Fruit fly (Drosophila melanogaster) whole organism, embryonic: Measurements from ENCODE around the gene Cyp4g15.

Experiments used
- Atf6 ChIP-seq: fragments of 200-800 bp; sonication (Bioruptor generic); IDR thresholded peaks from 2 replicates; pipeline ENCODE4 v1.3.6; 2022; ENCODE audit warnings: missing biosample characterization, missing genetic modification characterization
- CG10431 ChIP-seq: fragments of 200-800 bp; sonication (Bioruptor generic); optimal IDR thresholded peaks from 3 replicates; lab custom pipeline; 2018; ENCODE audit warnings: missing biosample characterization, mild to moderate bottlenecking, missing genetic modification characterization
- CG11093 ChIP-seq: fragments of 200-800 bp; sonication (Bioruptor generic); IDR thresholded peaks from 3 replicates; pipeline ENCODE4 v1.3.6; 2022; ENCODE audit warnings: missing biosample characterization, missing genetic modification characterization
- CG13424 ChIP-seq: fragments of 200-800 bp; sonication (Bioruptor generic); optimal IDR thresholded peaks from 2 replicates; lab custom pipeline; 2019; ENCODE audit warnings: missing biosample characterization, mild to moderate bottlenecking, missing genetic modification characterization, moderate library complexity
- CG14014 ChIP-seq: fragments of 200-800 bp; sonication (Bioruptor generic); IDR thresholded peaks from 2 replicates; pipeline ENCODE4 v1.3.6; 2022; ENCODE audit warnings: missing biosample characterization, missing genetic modification characterization
- CG15073 ChIP-seq: fragments of 200-800 bp; sonication (Bioruptor generic); optimal IDR thresholded peaks from 2 replicates; lab custom pipeline; 2016; ENCODE audit warnings: missing biosample characterization, missing genetic modification characterization
- CG15269 ChIP-seq: fragments of 200-800 bp; sonication (Bioruptor generic); optimal IDR thresholded peaks from 2 replicates; lab custom pipeline; 2018; ENCODE audit warnings: missing biosample characterization, mild to moderate bottlenecking, missing genetic modification characterization, moderate library complexity
- CG1603 ChIP-seq: fragments of 200-800 bp; sonication (Bioruptor generic); optimal IDR thresholded peaks from 2 replicates; lab custom pipeline; 2019; ENCODE audit warnings: missing biosample characterization, mild to moderate bottlenecking, missing genetic modification characterization, moderate library complexity
- CG17186 ChIP-seq: fragments of 200-800 bp; sonication (Bioruptor generic); optimal IDR thresholded peaks from 3 replicates; lab custom pipeline; 2017; ENCODE audit warnings: missing biosample characterization, missing genetic modification reagents, missing genetic modification characterization
- CG17359 ChIP-seq: fragments of 200-800 bp; sonication (Bioruptor generic); optimal IDR thresholded peaks from 3 replicates; lab custom pipeline; 2018; ENCODE audit warnings: missing biosample characterization, mild to moderate bottlenecking, missing genetic modification characterization, moderate library complexity
- CG18619 ChIP-seq: fragments of 200-800 bp; sonication (Bioruptor generic); optimal IDR thresholded peaks from 3 replicates; lab custom pipeline; 2017; ENCODE audit warnings: missing biosample characterization, mild to moderate bottlenecking, missing genetic modification characterization
- CG2678 ChIP-seq: fragments of 200-800 bp; sonication (Bioruptor generic); optimal IDR thresholded peaks from 3 replicates; lab custom pipeline; 2019; ENCODE audit warnings: missing biosample characterization, mild to moderate bottlenecking, missing genetic modification characterization, moderate library complexity
- CG2875 ChIP-seq: fragments of 200-800 bp; sonication (Bioruptor generic); optimal IDR thresholded peaks from 2 replicates; lab custom pipeline; 2017; ENCODE audit warnings: missing biosample characterization, mild to moderate bottlenecking, missing genetic modification characterization, missing genetic modification reagents
- CG2889 ChIP-seq: fragments of 200-800 bp; sonication (Bioruptor generic); IDR thresholded peaks from 3 replicates; pipeline ENCODE4 v1.3.6; 2022; ENCODE audit warnings: missing biosample characterization, missing genetic modification characterization
- CG34376 ChIP-seq: fragments of 200-800 bp; sonication (Bioruptor generic); optimal IDR thresholded peaks from 2 replicates; lab custom pipeline; 2018; ENCODE audit warnings: missing biosample characterization, mild to moderate bottlenecking, missing genetic modification characterization
- CG6813 ChIP-seq: fragments of 200-800 bp; sonication (Bioruptor generic); optimal IDR thresholded peaks from 2 replicates; lab custom pipeline; 2017; ENCODE audit warnings: missing biosample characterization, missing genetic modification characterization, mild to moderate bottlenecking, moderate library complexity, missing genetic modification reagents
- CG7839 ChIP-seq: fragments of 200-800 bp; sonication (Bioruptor generic); optimal IDR thresholded peaks from 3 replicates; lab custom pipeline; 2018; ENCODE audit warnings: missing biosample characterization, mild to moderate bottlenecking, missing genetic modification characterization, moderate library complexity
- CG7963 ChIP-seq: fragments of 200-800 bp; sonication (Bioruptor generic); IDR thresholded peaks from 3 replicates; pipeline ENCODE4 v1.3.6; 2022; ENCODE audit warnings: missing biosample characterization, missing genetic modification characterization; ENCODE audit not compliant: partially characterized antibody
- CG8478 ChIP-seq: fragments of >200 bp; optimal IDR thresholded peaks from 2 replicates; lab custom pipeline; 2018
- CG9609 ChIP-seq: fragments of 200-800 bp; sonication (Bioruptor generic); optimal IDR thresholded peaks from 3 replicates; lab custom pipeline; 2016; ENCODE audit warnings: missing biosample characterization, missing genetic modification characterization
- Dfd ChIP-seq, 2 experiments: fragments of >200 bp; optimal IDR thresholded peaks; 2 replicates each; lab custom pipeline; 2017; ENCODE audit warnings: missing biosample characterization in 2 of 2, missing genetic modification characterization in 2 of 2
- Elba2 ChIP-seq: fragments of 200-800 bp; sonication (Bioruptor generic); optimal IDR thresholded peaks from 3 replicates; lab custom pipeline; 2016; ENCODE audit warnings: missing biosample characterization, missing genetic modification characterization
- Gsc ChIP-seq: fragments of 200-800 bp; sonication (Bioruptor generic); IDR thresholded peaks from 2 replicates; pipeline ENCODE4 v1.3.6; 2022; ENCODE audit warnings: missing biosample characterization, missing genetic modification characterization
- HLH3B ChIP-seq: fragments of 200-800 bp; sonication (Bioruptor generic); IDR thresholded peaks from 2 replicates; pipeline ENCODE4 v1.3.6; 2022; ENCODE audit warnings: missing biosample characterization, missing genetic modification characterization
- Lpt ChIP-seq: fragments of >200 bp; optimal IDR thresholded peaks from 2 replicates; lab custom pipeline; 2018; ENCODE audit warnings: missing biosample characterization, missing genetic modification characterization
- Mrtf ChIP-seq: fragments of 200-800 bp; sonication (Bioruptor generic); IDR thresholded peaks from 3 replicates; pipeline ENCODE4 v1.3.6; 2022; ENCODE audit warnings: missing biosample characterization, missing genetic modification characterization
- NC2β ChIP-seq: fragments of 200-800 bp; sonication (Bioruptor generic); optimal IDR thresholded peaks from 2 replicates; lab custom pipeline; 2016; ENCODE audit warnings: missing biosample characterization, missing genetic modification characterization
- Oli ChIP-seq: fragments of 200-800 bp; sonication (Bioruptor generic); optimal IDR thresholded peaks from 2 replicates; lab custom pipeline; 2018; ENCODE audit warnings: missing biosample characterization, mild to moderate bottlenecking, missing genetic modification characterization, moderate library complexity
- Ravus ChIP-seq: fragments of 200-800 bp; sonication (Bioruptor generic); IDR thresholded peaks from 2 replicates; pipeline ENCODE4 v1.3.6; 2022; ENCODE audit warnings: missing biosample characterization, missing genetic modification characterization
- Rx ChIP-seq: fragments of 200-800 bp; sonication (Bioruptor generic); IDR thresholded peaks from 2 replicates; pipeline ENCODE4 v1.3.6; 2022; ENCODE audit warnings: missing biosample characterization, missing genetic modification characterization
- Sox102F ChIP-seq: fragments of 200-800 bp; sonication (Bioruptor generic); optimal IDR thresholded peaks from 2 replicates; lab custom pipeline; 2018; ENCODE audit warnings: missing biosample characterization, mild to moderate bottlenecking, missing genetic modification characterization, moderate library complexity
- cad ChIP-seq: fragments of >200 bp; optimal IDR thresholded peaks from 2 replicates; lab custom pipeline; 2017; ENCODE audit warnings: missing biosample characterization, missing genetic modification characterization
- cato ChIP-seq: fragments of 200-800 bp; sonication (Bioruptor generic); optimal IDR thresholded peaks from 2 replicates; lab custom pipeline; 2016; ENCODE audit warnings: missing biosample characterization, missing genetic modification characterization, borderline replicate concordance
- chm ChIP-seq: fragments of 200-800 bp; sonication (Bioruptor generic); IDR thresholded peaks from 2 replicates; pipeline ENCODE4 v1.3.6; 2022; ENCODE audit warnings: missing biosample characterization, missing genetic modification characterization
- chn ChIP-seq: fragments of 200-800 bp; sonication (Bioruptor generic); optimal IDR thresholded peaks from 2 replicates; lab custom pipeline; 2016; ENCODE audit warnings: missing biosample characterization, missing genetic modification characterization
- croc ChIP-seq: fragments of 200-800 bp; sonication (Bioruptor generic); conservative IDR thresholded peaks from 3 replicates; pipeline ENCODE4 v1.3.6; 2022; ENCODE audit warnings: missing biosample characterization, missing genetic modification characterization
- eve ChIP-seq, 2 experiments: fragments of >200 bp; optimal IDR thresholded peaks; 2 replicates each; lab custom pipeline; 2017; ENCODE audit warnings: missing biosample characterization in 2 of 2, missing genetic modification characterization in 2 of 2
- gcm ChIP-seq: fragments of 200-800 bp; sonication (Bioruptor generic); optimal IDR thresholded peaks from 2 replicates; lab custom pipeline; 2019; ENCODE audit warnings: missing biosample characterization, mild to moderate bottlenecking, missing genetic modification characterization, moderate library complexity
- inv ChIP-seq: fragments of 200-800 bp; sonication (Bioruptor generic); IDR thresholded peaks from 2 replicates; pipeline ENCODE4 v1.3.6; 2022; ENCODE audit warnings: missing biosample characterization, missing genetic modification characterization; ENCODE audit not compliant: partially characterized antibody
- nerfin-2 ChIP-seq: fragments of 200-800 bp; sonication (Bioruptor generic); IDR thresholded peaks from 2 replicates; pipeline ENCODE4 v1.3.6; 2022; ENCODE audit warnings: missing biosample characterization, missing genetic modification characterization; ENCODE audit not compliant: partially characterized antibody
- p53 ChIP-seq: fragments of 200-800 bp; sonication (Bioruptor generic); optimal IDR thresholded peaks from 2 replicates; lab custom pipeline; 2016; ENCODE audit warnings: missing biosample characterization, missing genetic modification characterization
- pb ChIP-seq: fragments of 200-800 bp; sonication (Bioruptor generic); optimal IDR thresholded peaks from 3 replicates; lab custom pipeline; 2016; ENCODE audit warnings: missing biosample characterization, missing genetic modification characterization
- pnt ChIP-seq: fragments of 200-800 bp; sonication (Bioruptor generic); optimal IDR thresholded peaks from 3 replicates; lab custom pipeline; 2016; ENCODE audit warnings: missing biosample characterization, missing genetic modification characterization
- pzg ChIP-seq: fragments of 200-800 bp; sonication (Bioruptor generic); optimal IDR thresholded peaks from 3 replicates; lab custom pipeline; 2018; ENCODE audit warnings: missing biosample characterization, mild to moderate bottlenecking, missing genetic modification characterization, moderate library complexity
- sc ChIP-seq, 3 experiments: fragments of >200 bp in 2 of 3; fragments of 200-800 bp in 1 of 3; sonication (Bioruptor generic) in 1 of 3; optimal IDR thresholded peaks; 2 replicates in 2 of 3; 3 replicates in 1 of 3; lab custom pipeline; 2017; ENCODE audit warnings: mild to moderate bottlenecking in 1 of 3, missing biosample characterization in 1 of 3, missing genetic modification characterization in 1 of 3, missing genetic modification reagents in 1 of 3
- sens ChIP-seq: fragments of 200-800 bp; sonication (Bioruptor generic); peaks from one replicate; lab custom pipeline; 2016; ENCODE audit warnings: missing biosample characterization, missing genetic modification characterization
- sqz ChIP-seq: fragments of 200-800 bp; sonication (Bioruptor generic); optimal IDR thresholded peaks from 3 replicates; lab custom pipeline; 2018; ENCODE audit warnings: missing biosample characterization, mild to moderate bottlenecking, missing genetic modification characterization
- sug ChIP-seq: fragments of 200-800 bp; optimal IDR thresholded peaks from 2 replicates; lab custom pipeline; 2019; ENCODE audit warnings: missing biosample characterization, mild to moderate bottlenecking, missing genetic modification characterization, moderate library complexity
- zfh2 ChIP-seq: fragments of 200-800 bp; sonication (Bioruptor generic); optimal IDR thresholded peaks from 2 replicates; lab custom pipeline; 2016; ENCODE audit warnings: missing biosample characterization, missing genetic modification characterization

Cyp4g15 gene

dm6 chrX:11528026-11528702 lies 51.3 kb downstream of the Cyp4g15 start (continued):
- TF ChIP-seq nerfin-2 (GFP tag; lab: Robert Waterston, UW) = no peak
- peak; percentile 74 for TF ChIP-seq chn (GFP tag; lab: Kevin White, UChicago)
- TF ChIP-seq pnt (GFP tag; lab: Kevin White, UChicago) = peak; percentile 47
- TF ChIP-seq CG6813 (GFP tag; lab: Kevin White, UChicago) = peak; percentile 73
- no peak for TF ChIP-seq Lpt (GFP tag; lab: Kevin White, UChicago)
- TF ChIP-seq HLH3B (GFP tag; lab: Robert Waterston, UW) = peak; percentile 77
- TF ChIP-seq CG8478 = no peak
- no peak for TF ChIP-seq CG7963 (GFP tag; lab: Robert Waterston, UW)
- TF ChIP-seq zfh2 (GFP tag; lab: Kevin White, UChicago) = no peak
- TF ChIP-seq Sox102F (GFP tag; lab: Kevin White, UChicago) = peak; percentile 83
- peak; percentile 87 for TF ChIP-seq CG7839 (tag; lab: Kevin White, UChicago)
- TF ChIP-seq NC2β (GFP tag; lab: Kevin White, UChicago) = peak; percentile 23
- TF ChIP-seq CG11093 = 0 out of 3 replicates have a peak, but pooled peaks have one; percentile 46
- TF ChIP-seq CG2889 (GFP tag; lab: Robert Waterston, UW) = no peak
- TF ChIP-seq CG2875 (GFP tag; lab: Kevin White, UChicago) = peak; percentile 82
- TF ChIP-seq cato = peak; percentile 46
- TF ChIP-seq CG10431 (GFP tag; lab: Kevin White, UChicago) = peak; percentile 80
- TF ChIP-seq eve (GFP tag; optimal IDR thresholded peaks at IDR 0.05; lab: Kevin White, UChicago) = peak in 1 of 2 experiments; percentile 87
- TF ChIP-seq CG1603 = peak; percentile 75
- no peak for TF ChIP-seq CG14014
- peak; percentile 82 for TF ChIP-seq croc (GFP tag; lab: Robert Waterston, UW)
- TF ChIP-seq sc (optimal IDR thresholded peaks at IDR 0.05; lab: Kevin White, UChicago) = no peak
- TF ChIP-seq sc (GFP tag; optimal IDR thresholded peaks at IDR 0.05; lab: Kevin White, UChicago) = peak; percentile 80
- peak; percentile 82 for TF ChIP-seq CG13424
- no peak for TF ChIP-seq inv (GFP tag; lab: Robert Waterston, UW)
- TF ChIP-seq Ravus (GFP tag; lab: Robert Waterston, UW) = no peak; the same call in 1 of the 2 replicates
- TF ChIP-seq chm = peak; percentile 92
- peak; percentile 64 for TF ChIP-seq CG18619 (GFP tag; lab: Kevin White, UChicago)
- TF ChIP-seq sqz = peak; percentile 72
- TF ChIP-seq sens (GFP tag; lab: Kevin White, UChicago) = peak; percentile 97
- peak; percentile 71 for TF ChIP-seq Mrtf (GFP tag; lab: Robert Waterston, UW)
- peak; percentile 87 for TF ChIP-seq gcm (GFP tag; lab: Kevin White, UChicago)
- peak; percentile 31; the same call in 1 of the 2 replicates for TF ChIP-seq Atf6 (GFP tag; lab: Robert Waterston, UW)
- no peak for TF ChIP-seq Elba2 (GFP tag; lab: Kevin White, UChicago)
- no peak for TF ChIP-seq pb (GFP tag; lab: Kevin White, UChicago)
- no peak; the same call in 1 of the 2 replicates for TF ChIP-seq Gsc (GFP tag; lab: Robert Waterston, UW)
- TF ChIP-seq Rx (GFP tag; lab: Robert Waterston, UW) = peak; percentile 39; the same call in 1 of the 2 replicates
- TF ChIP-seq CG17359 = peak; percentile 79
- peak; percentile 83 for TF ChIP-seq Oli
- TF ChIP-seq p53 (GFP tag; lab: Kevin White, UChicago) = no peak
- peak; percentile 85 for TF ChIP-seq CG2678 (tag; lab: Kevin White, UChicago)
- TF ChIP-seq CG15073 (GFP tag; lab: Kevin White, UChicago) = peak; percentile 12
- no peak for TF ChIP-seq pzg (GFP tag; lab: Kevin White, UChicago)
- peak; percentile 32 for TF ChIP-seq sug
- peak; percentile 66 for TF ChIP-seq CG15269 (tag; lab: Kevin White, UChicago)
- TF ChIP-seq Dfd (GFP tag; optimal IDR thresholded peaks at IDR 0.05; lab: Kevin White, UChicago) = no peak
- TF ChIP-seq cad (GFP tag; lab: Kevin White, UChicago) = no peak
- TF ChIP-seq CG17186 = peak; percentile 35
- TF ChIP-seq CG34376 (GFP tag; lab: Kevin White, UChicago) = no peak
- TF ChIP-seq CG9609 = no peak
